Worm (Caenorhabditis elegans): ENCODE data around the gene cbp-1.

DNA sequence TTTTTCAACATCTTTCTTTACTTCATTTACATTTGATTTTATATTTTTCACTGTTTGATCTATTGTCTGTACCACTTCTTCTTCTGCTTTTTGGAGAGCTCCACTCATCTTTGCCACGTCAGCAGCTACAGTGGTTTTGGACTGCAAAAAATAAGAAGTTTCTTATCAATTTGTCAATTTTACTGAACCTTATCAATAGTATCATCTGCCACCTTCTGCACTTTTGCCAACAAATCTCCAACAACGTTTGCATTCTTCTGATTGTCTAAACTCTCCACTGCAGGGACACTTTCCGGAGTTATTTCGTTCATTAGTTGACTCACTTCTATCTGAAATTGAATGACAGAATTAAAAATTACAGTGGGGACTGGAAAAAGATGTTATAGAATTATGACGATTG is 20.5 kb downstream of the cbp-1 start:
- TF ChIP-seq D1046.2 (GFP tag; IDR thresholded peaks at IDR 0.05), result no peak
- no peak for TF ChIP-seq F49E8.2 (tag; optimal IDR thresholded peaks at IDR 0.05; ENCODE audit: borderline replicate concordance)
- peak; percentile 88 for TF ChIP-seq pqm-1 (tag; optimal IDR thresholded peaks at IDR 0.05)
- no peak for TF ChIP-seq ceh-20 (GFP tag; IDR thresholded peaks at IDR 0.05)
- TF ChIP-seq nhr-77 (tag; optimal IDR thresholded peaks at IDR 0.05), result peak; percentile 17

Measured in whole organism, L4 larva.